Fruit fly (Drosophila melanogaster): ENCODE data around the gene mRpL2.

mRpL2 gene

dm6 chr3L:11113198-11114197, 7.1 kb upstream of the mRpL2 start, which contains the start of gene Sod1 (continued):
- TF ChIP-seq sug (tag; optimal IDR thresholded peaks at IDR 0.05) = no peak
- no peak for TF ChIP-seq CG2889 (GFP tag; IDR thresholded peaks at IDR 0.05)
- no peak for TF ChIP-seq pita (GFP tag; optimal IDR thresholded peaks at IDR 0.05)
- TF ChIP-seq bsh (GFP tag; optimal IDR thresholded peaks at IDR 0.05) = peak; percentile 5 to 80
- TF ChIP-seq nerfin-2 (GFP tag; IDR thresholded peaks at IDR 0.05; ENCODE audit: partially characterized antibody) = no peak
- no peak for TF ChIP-seq ranshi (GFP tag; IDR thresholded peaks at IDR 0.05)
- no peak for TF ChIP-seq CG18476 (GFP tag; optimal IDR thresholded peaks at IDR 0.05)
- no peak for TF ChIP-seq CG1024 (GFP tag; IDR thresholded peaks at IDR 0.05)
- TF ChIP-seq cg (GFP tag; optimal IDR thresholded peaks at IDR 0.05) = peak; percentile 30
- no peak for TF ChIP-seq unc-4 (GFP tag; IDR thresholded peaks at IDR 0.05; ENCODE audit: partially characterized antibody)
- TF ChIP-seq Abd-B (GFP tag; optimal IDR thresholded peaks at IDR 0.05) = no peak
- peak; percentile 90 for TF ChIP-seq ftz-f1 (GFP tag; optimal IDR thresholded peaks at IDR 0.05)
- no peak for TF ChIP-seq dimm (GFP tag; IDR thresholded peaks at IDR 0.05)
- peak; percentile 75 for TF ChIP-seq MESR4 (GFP tag; optimal IDR thresholded peaks at IDR 0.05)
- no peak for TF ChIP-seq Nf-YA (GFP tag; IDR thresholded peaks at IDR 0.05)
- TF ChIP-seq CG10462 (GFP tag; optimal IDR thresholded peaks at IDR 0.05) = no peak
- no peak for TF ChIP-seq Dip2 (GFP tag; IDR thresholded peaks at IDR 0.05)
- TF ChIP-seq rib (GFP tag; IDR thresholded peaks at IDR 0.05) = no peak
- TF ChIP-seq Asciz (GFP tag; optimal IDR thresholded peaks at IDR 0.05) = no peak
- TF ChIP-seq zen2 (GFP tag; IDR thresholded peaks at IDR 0.05; ENCODE audit: partially characterized antibody) = no peak
- TF ChIP-seq Sox100B (GFP tag; optimal IDR thresholded peaks at IDR 0.05) = no peak
- TF ChIP-seq Eip74EF (GFP tag; optimal IDR thresholded peaks at IDR 0.05) = no peak
- peak; percentile 73 for TF ChIP-seq Dp (GFP tag; optimal IDR thresholded peaks at IDR 0.05)
- TF ChIP-seq CG8359 (GFP tag; optimal IDR thresholded peaks at IDR 0.05; ENCODE audit: borderline replicate concordance) = no peak
- no peak for TF ChIP-seq CG11085 (GFP tag; IDR thresholded peaks at IDR 0.05)
- no peak for TF ChIP-seq ro (GFP tag; IDR thresholded peaks at IDR 0.05)
- no peak for TF ChIP-seq slbo (GFP tag; IDR thresholded peaks at IDR 0.05)
- no peak for TF ChIP-seq gcm (GFP tag; optimal IDR thresholded peaks at IDR 0.05)
- no peak for TF ChIP-seq pb (GFP tag; optimal IDR thresholded peaks at IDR 0.05)
- no peak for TF ChIP-seq CkIIα-i1 (GFP tag; IDR thresholded peaks at IDR 0.05)
- TF ChIP-seq CG17612 (GFP tag; IDR thresholded peaks at IDR 0.05) = no peak
- TF ChIP-seq inv (GFP tag; IDR thresholded peaks at IDR 0.05; ENCODE audit: partially characterized antibody) = no peak
- TF ChIP-seq Sox102F (GFP tag; optimal IDR thresholded peaks at IDR 0.05) = no peak
- no peak for TF ChIP-seq CG12071 (GFP tag; optimal IDR thresholded peaks at IDR 0.05)
- no peak for TF ChIP-seq chm (GFP tag; IDR thresholded peaks at IDR 0.05)
- TF ChIP-seq Blimp-1 (GFP tag; optimal IDR thresholded peaks at IDR 0.05) = no peak
- no peak for TF ChIP-seq dan (GFP tag; IDR thresholded peaks at IDR 0.05)
- TF ChIP-seq BEAF-32 (GFP tag; optimal IDR thresholded peaks at IDR 0.05) = peak; percentile 20
- TF ChIP-seq Jarid2 (GFP tag; optimal IDR thresholded peaks at IDR 0.05) = no peak
- peak; percentile 27 for TF ChIP-seq CG1603 (tag; optimal IDR thresholded peaks at IDR 0.05)
- TF ChIP-seq Sry-δ (GFP tag; optimal IDR thresholded peaks at IDR 0.05) = peak; percentile 34
- no peak for TF ChIP-seq odd (GFP tag; optimal IDR thresholded peaks at IDR 0.05)
- TF ChIP-seq CG4617 (GFP tag; optimal IDR thresholded peaks at IDR 0.05; ENCODE audit: borderline replicate concordance) = peak; percentile 40
- TF ChIP-seq chn (GFP tag; optimal IDR thresholded peaks at IDR 0.05) = no peak
- TF ChIP-seq Xbp1 (GFP tag; optimal IDR thresholded peaks at IDR 0.05) = no peak
- no peak for TF ChIP-seq CG12299 (tag; optimal IDR thresholded peaks at IDR 0.05)
- TF ChIP-seq CG4328 (GFP tag; optimal IDR thresholded peaks at IDR 0.05) = no peak

Data from whole organism, embryonic.